Fruit fly (Drosophila melanogaster) whole organism, embryonic: ENCODE results near the gene Ir76b.
A peak's percentile ranks its signal among the peaks of the same experiment; 100 is the strongest.

Source experiments
- B-H1 ChIP-seq: fragments of 200-800 bp; sonication (Bioruptor generic); IDR thresholded peaks from 3 replicates; pipeline ENCODE4 v1.3.6; 2022; ENCODE audit warnings: missing biosample characterization, missing genetic modification characterization
- CG1024 ChIP-seq: fragments of 200-800 bp; sonication (Bioruptor generic); IDR thresholded peaks from 2 replicates; pipeline ENCODE4 v1.3.6; 2022; ENCODE audit warnings: missing biosample characterization, missing genetic modification characterization
- CG11085 ChIP-seq: fragments of 200-800 bp; sonication (Bioruptor generic); IDR thresholded peaks from 2 replicates; pipeline ENCODE4 v1.3.6; 2022; ENCODE audit warnings: missing biosample characterization, missing genetic modification characterization
- CG11093 ChIP-seq: fragments of 200-800 bp; sonication (Bioruptor generic); IDR thresholded peaks from 3 replicates; pipeline ENCODE4 v1.3.6; 2022; ENCODE audit warnings: missing biosample characterization, missing genetic modification characterization
- CG13624 ChIP-seq: fragments of 200-800 bp; sonication (Bioruptor generic); optimal IDR thresholded peaks from 2 replicates; lab custom pipeline; 2016; ENCODE audit warnings: missing biosample characterization, missing genetic modification characterization
- CG13894 ChIP-seq: fragments of 200-800 bp; sonication (Bioruptor generic); optimal IDR thresholded peaks from 3 replicates; lab custom pipeline; 2018; ENCODE audit warnings: missing biosample characterization, mild to moderate bottlenecking, missing genetic modification characterization, moderate library complexity
- CG16779 ChIP-seq: fragments of 200-800 bp; sonication (Bioruptor generic); IDR thresholded peaks from 2 replicates; pipeline ENCODE4 v1.3.6; 2022; ENCODE audit warnings: missing biosample characterization, missing genetic modification characterization
- CG17802 ChIP-seq: fragments of 200-800 bp; sonication (Bioruptor generic); optimal IDR thresholded peaks from 2 replicates; lab custom pipeline; 2018; ENCODE audit warnings: missing biosample characterization, mild to moderate bottlenecking, missing genetic modification characterization, moderate library complexity
- CG2199 ChIP-seq: fragments of 200-800 bp; sonication (Bioruptor generic); IDR thresholded peaks from 3 replicates; pipeline ENCODE4 v1.3.6; 2022; ENCODE audit warnings: missing biosample characterization, missing genetic modification characterization
- CG30403 ChIP-seq: fragments of 200-800 bp; sonication (Bioruptor generic); optimal IDR thresholded peaks from 3 replicates; lab custom pipeline; 2016; ENCODE audit warnings: missing biosample characterization, missing genetic modification characterization
- CG31224 ChIP-seq: fragments of 200-800 bp; sonication (Bioruptor generic); IDR thresholded peaks from 2 replicates; pipeline ENCODE4 v1.3.6; 2022; ENCODE audit warnings: missing biosample characterization, missing genetic modification characterization
- CG3847 ChIP-seq: fragments of 200-800 bp; sonication (Bioruptor generic); IDR thresholded peaks from 2 replicates; pipeline ENCODE4 v1.3.6; 2022; ENCODE audit warnings: missing biosample characterization, missing genetic modification characterization
- CG6813 ChIP-seq: fragments of 200-800 bp; sonication (Bioruptor generic); optimal IDR thresholded peaks from 2 replicates; lab custom pipeline; 2017; ENCODE audit warnings: missing biosample characterization, missing genetic modification characterization, mild to moderate bottlenecking, moderate library complexity, missing genetic modification reagents
- CG7745 ChIP-seq: fragments of 200-800 bp; sonication (Bioruptor generic); optimal IDR thresholded peaks from 2 replicates; lab custom pipeline; 2018; ENCODE audit warnings: missing biosample characterization, mild to moderate bottlenecking, missing genetic modification characterization, moderate library complexity
- CG8478 ChIP-seq: fragments of >200 bp; optimal IDR thresholded peaks from 2 replicates; lab custom pipeline; 2018
- CG9609 ChIP-seq: fragments of 200-800 bp; sonication (Bioruptor generic); optimal IDR thresholded peaks from 3 replicates; lab custom pipeline; 2016; ENCODE audit warnings: missing biosample characterization, missing genetic modification characterization
- Chrac-16 ChIP-seq: fragments of 200-800 bp; sonication (Bioruptor generic); optimal IDR thresholded peaks from 3 replicates; lab custom pipeline; 2016; ENCODE audit warnings: missing biosample characterization, missing genetic modification characterization
- Fer1 ChIP-seq: fragments of 200-800 bp; sonication (Bioruptor generic); optimal IDR thresholded peaks from 2 replicates; lab custom pipeline; 2017; ENCODE audit warnings: missing biosample characterization, mild to moderate bottlenecking, missing genetic modification characterization
- GATAe ChIP-seq: fragments of 200-800 bp; sonication (Bioruptor generic); conservative IDR thresholded peaks from 2 replicates; pipeline ENCODE4 v1.3.6; 2022; ENCODE audit warnings: missing biosample characterization, missing genetic modification characterization
- HHEX ChIP-seq: fragments of 200-800 bp; sonication (Bioruptor generic); optimal IDR thresholded peaks from 3 replicates; lab custom pipeline; 2017; ENCODE audit warnings: missing biosample characterization, mild to moderate bottlenecking, missing genetic modification characterization, missing genetic modification reagents
- Hmx ChIP-seq: fragments of 200-800 bp; sonication (Bioruptor generic); optimal IDR thresholded peaks from 2 replicates; lab custom pipeline; 2016; ENCODE audit warnings: missing biosample characterization, missing genetic modification characterization
- Hr51 ChIP-seq, 2 experiments: fragments of 200-800 bp; sonication (Bioruptor generic); optimal IDR thresholded peaks; 2 replicates in 1 of 2; 3 replicates in 1 of 2; lab custom pipeline; 2016 to 2018; ENCODE audit warnings: missing biosample characterization in 2 of 2, missing genetic modification characterization in 2 of 2, mild to moderate bottlenecking in 1 of 2, moderate library complexity in 1 of 2
- Lpt ChIP-seq: fragments of >200 bp; optimal IDR thresholded peaks from 2 replicates; lab custom pipeline; 2018; ENCODE audit warnings: missing biosample characterization, missing genetic modification characterization
- Mad ChIP-seq: fragments of 200-800 bp; sonication (Bioruptor generic); optimal IDR thresholded peaks from 2 replicates; lab custom pipeline; 2016; ENCODE audit warnings: missing biosample characterization, missing genetic modification characterization
- Max ChIP-seq: fragments of 200-800 bp; sonication (Bioruptor generic); optimal IDR thresholded peaks from 2 replicates; lab custom pipeline; 2016; ENCODE audit warnings: missing biosample characterization, mild to moderate bottlenecking, missing genetic modification characterization
- Oaz ChIP-seq: fragments of 200-800 bp; sonication (Bioruptor generic); IDR thresholded peaks from 2 replicates; pipeline ENCODE4 v1.3.6; 2022; ENCODE audit warnings: missing biosample characterization, missing genetic modification characterization
- Sry-δ ChIP-seq: fragments of 200-800 bp; sonication (Bioruptor generic); optimal IDR thresholded peaks from 2 replicates; lab custom pipeline; 2016; ENCODE audit warnings: missing biosample characterization, missing genetic modification characterization
- ab ChIP-seq: fragments of 200-800 bp; sonication (Bioruptor generic); optimal IDR thresholded peaks from 2 replicates; lab custom pipeline; 2016; ENCODE audit warnings: missing biosample characterization, missing genetic modification characterization
- ac ChIP-seq: fragments of 200-800 bp; sonication (Bioruptor generic); optimal IDR thresholded peaks from 3 replicates; lab custom pipeline; 2017; ENCODE audit warnings: missing biosample characterization, mild to moderate bottlenecking, missing genetic modification characterization
- al ChIP-seq: fragments of 200-800 bp; sonication (Bioruptor generic); IDR thresholded peaks from 2 replicates; pipeline ENCODE4 v1.3.6; 2022; ENCODE audit warnings: missing biosample characterization, missing genetic modification characterization
- bigmax ChIP-seq: fragments of 200-800 bp; sonication (Bioruptor generic); optimal IDR thresholded peaks from 2 replicates; lab custom pipeline; 2018; ENCODE audit warnings: missing biosample characterization, mild to moderate bottlenecking, missing genetic modification characterization
- bowl ChIP-seq: fragments of 200-800 bp; sonication (Bioruptor generic); IDR thresholded peaks from 2 replicates; pipeline ENCODE4 v1.3.6; 2022; ENCODE audit warnings: missing biosample characterization, missing genetic modification characterization
- crc ChIP-seq: fragments of 200-800 bp; sonication (Bioruptor generic); optimal IDR thresholded peaks from 2 replicates; lab custom pipeline; 2016; ENCODE audit warnings: missing biosample characterization, missing genetic modification characterization
- dimm ChIP-seq: fragments of 200-800 bp; sonication (Bioruptor generic); IDR thresholded peaks from 2 replicates; pipeline ENCODE4 v1.3.6; 2022; ENCODE audit warnings: missing biosample characterization, missing genetic modification characterization
- dpn ChIP-seq, 2 experiments: fragments of 200-800 bp; sonication (Bioruptor generic); optimal IDR thresholded peaks; 3 replicates each; lab custom pipeline; 2016; ENCODE audit warnings: missing biosample characterization in 2 of 2, missing genetic modification characterization in 2 of 2
- esg ChIP-seq: fragments of 200-800 bp; sonication (Bioruptor generic); conservative IDR thresholded peaks from 2 replicates; pipeline ENCODE4 v1.3.6; 2022; ENCODE audit warnings: missing biosample characterization, missing genetic modification characterization
- ewg ChIP-seq: fragments of 200-800 bp; sonication (Bioruptor generic); optimal IDR thresholded peaks from 3 replicates; lab custom pipeline; 2017; ENCODE audit warnings: mild to moderate bottlenecking, missing biosample characterization, missing genetic modification reagents, missing genetic modification characterization
- grau ChIP-seq: fragments of 200-800 bp; optimal IDR thresholded peaks from 3 replicates; lab custom pipeline; 2019; ENCODE audit warnings: missing biosample characterization, mild to moderate bottlenecking, missing genetic modification characterization, moderate library complexity
- gt ChIP-seq: fragments of 200-800 bp; sonication (Bioruptor generic); IDR thresholded peaks from 2 replicates; pipeline ENCODE4 v1.3.6; 2022; ENCODE audit warnings: missing biosample characterization, missing genetic modification characterization
- hb ChIP-seq: fragments of 200-800 bp; sonication (Bioruptor generic); IDR thresholded peaks from 3 replicates; pipeline ENCODE4 v1.3.6; 2022; ENCODE audit warnings: missing biosample characterization, missing genetic modification characterization; ENCODE audit not compliant: partially characterized antibody
- knrl ChIP-seq: fragments of 200-800 bp; sonication (Bioruptor generic); IDR thresholded peaks from 3 replicates; pipeline ENCODE4 v1.3.6; 2022; ENCODE audit warnings: missing biosample characterization, missing genetic modification characterization; ENCODE audit not compliant: partially characterized antibody
- lab ChIP-seq: fragments of 200-800 bp; sonication (Bioruptor generic); optimal IDR thresholded peaks from 3 replicates; lab custom pipeline; 2017; ENCODE audit warnings: missing biosample characterization, missing genetic modification characterization, mild to moderate bottlenecking, moderate library complexity, missing genetic modification reagents
- luna ChIP-seq: fragments of 200-800 bp; sonication (Bioruptor generic); optimal IDR thresholded peaks from 2 replicates; lab custom pipeline; 2016; ENCODE audit warnings: missing biosample characterization, missing genetic modification characterization
- nerfin-1 ChIP-seq: fragments of 200-800 bp; sonication (Bioruptor generic); optimal IDR thresholded peaks from 3 replicates; lab custom pipeline; 2019; ENCODE audit warnings: missing biosample characterization, mild to moderate bottlenecking, missing genetic modification characterization, moderate library complexity
- pho ChIP-seq: fragments of 200-800 bp; sonication (Bioruptor generic); optimal IDR thresholded peaks from 2 replicates; lab custom pipeline; 2016; ENCODE audit warnings: missing biosample characterization, missing genetic modification characterization
- salm ChIP-seq: fragments of 200-800 bp; sonication (Bioruptor generic); optimal IDR thresholded peaks from 2 replicates; lab custom pipeline; 2018; ENCODE audit warnings: missing biosample characterization, mild to moderate bottlenecking, missing genetic modification characterization
- schlank ChIP-seq: fragments of 200-800 bp; sonication (Bioruptor generic); optimal IDR thresholded peaks from 2 replicates; lab custom pipeline; 2018; ENCODE audit warnings: missing biosample characterization, mild to moderate bottlenecking, missing genetic modification characterization
- stc ChIP-seq: fragments of 200-800 bp; sonication (Bioruptor generic); IDR thresholded peaks from 2 replicates; pipeline ENCODE4 v1.3.6; 2022; ENCODE audit warnings: missing biosample characterization, missing genetic modification characterization
- tll ChIP-seq, 2 experiments: fragments of 200-800 bp in 1 of 2; fragments of >200 bp in 1 of 2; sonication (Bioruptor generic) in 1 of 2; optimal IDR thresholded peaks; 2 replicates each; lab custom pipeline; 2017 to 2019; ENCODE audit warnings: missing biosample characterization in 2 of 2, missing genetic modification characterization in 2 of 2, mild to moderate bottlenecking in 1 of 2, moderate library complexity in 1 of 2
- toy ChIP-seq: fragments of 200-800 bp; sonication (Bioruptor generic); IDR thresholded peaks from 2 replicates; pipeline ENCODE4 v1.3.6; 2022; ENCODE audit warnings: missing biosample characterization, missing genetic modification characterization
- unpg ChIP-seq: fragments of 200-800 bp; sonication (Bioruptor generic); optimal IDR thresholded peaks from 3 replicates; lab custom pipeline; 2018; ENCODE audit warnings: missing biosample characterization, mild to moderate bottlenecking, missing genetic modification characterization, moderate library complexity
- vnd ChIP-seq: fragments of 200-800 bp; sonication (Bioruptor generic); IDR thresholded peaks from 3 replicates; pipeline ENCODE4 v1.3.6; 2022; ENCODE audit warnings: missing biosample characterization, missing genetic modification characterization; ENCODE audit not compliant: partially characterized antibody
- zfh1 ChIP-seq: fragments of 200-800 bp; sonication (Bioruptor generic); IDR thresholded peaks from 3 replicates; pipeline ENCODE4 v1.3.6; 2022; ENCODE audit warnings: missing biosample characterization, missing genetic modification characterization

Ir76b gene

DNA sequence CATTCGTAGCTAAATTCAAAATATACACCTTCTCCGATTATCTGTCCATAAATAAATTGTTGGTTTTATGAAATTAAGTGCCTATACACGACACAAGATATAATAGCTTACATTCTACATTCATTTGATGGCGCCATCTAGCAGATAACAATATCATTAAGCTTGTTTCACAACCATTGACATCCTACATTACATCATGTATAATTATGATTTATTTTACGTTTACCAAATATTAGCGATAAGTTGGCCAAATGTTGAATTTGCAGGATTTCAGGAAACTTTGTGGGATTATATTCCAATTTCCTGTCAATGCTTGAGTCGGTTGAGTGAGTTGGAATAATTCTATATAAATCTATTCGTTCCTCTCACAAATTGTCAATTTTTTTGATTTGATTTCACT is 14.0 kb downstream of the Ir76b start:
- TF ChIP-seq HHEX (no peak), esg (GFP tag; lab: Robert Waterston, UW) (no peak), Oaz (GFP tag; lab: Robert Waterston, UW) (no peak), CG9609 (GFP tag; lab: Kevin White, UChicago) (no peak), al (GFP tag; lab: Robert Waterston, UW) (no peak), salm (tag; lab: Kevin White, UChicago) (no peak), GATAe (GFP tag; lab: Robert Waterston, UW) (no peak), CG13894 (tag; lab: Kevin White, UChicago) (peak; percentile 56), Hmx (GFP tag; lab: Kevin White, UChicago) (no peak), tll (GFP tag; optimal IDR thresholded peaks at IDR 0.05; lab: Kevin White, UChicago) (no peak), Chrac-16 (no peak), crc (GFP tag; lab: Kevin White, UChicago) (no peak), CG16779 (GFP tag; lab: Robert Waterston, UW) (no peak), pho (peak; percentile 36), luna (peak; percentile 48), CG8478 (lab: Kevin White, UChicago) (no peak), CG11085 (GFP tag; lab: Robert Waterston, UW) (no peak), Hr51 (GFP tag; optimal IDR thresholded peaks at IDR 0.05; lab: Kevin White, UChicago) (no peak), ewg (GFP tag; lab: Kevin White, UChicago) (no peak), CG11093 (no peak), bowl (GFP tag; lab: Robert Waterston, UW) (no peak), bigmax (no peak), Sry-δ (GFP tag; lab: Kevin White, UChicago) (no peak), CG17802 (tag; lab: Kevin White, UChicago) (no peak), grau (tag; lab: Kevin White, UChicago) (no peak), Lpt (GFP tag; lab: Kevin White, UChicago) (no peak), dpn (GFP tag; optimal IDR thresholded peaks at IDR 0.05; lab: Kevin White, UChicago) (no peak), toy (GFP tag; lab: Robert Waterston, UW) (no peak), ab (GFP tag; lab: Kevin White, UChicago) (no peak), dimm (GFP tag; lab: Robert Waterston, UW) (no peak), B-H1 (GFP tag; lab: Robert Waterston, UW) (no peak), schlank (tag; lab: Kevin White, UChicago) (no peak), lab (GFP tag; lab: Kevin White, UChicago) (no peak), stc (GFP tag; lab: Robert Waterston, UW) (no peak), hb (no peak), zfh1 (GFP tag; lab: Robert Waterston, UW) (no peak), CG6813 (no peak), knrl (GFP tag; lab: Robert Waterston, UW) (peak; percentile 73), nerfin-1 (tag; lab: Kevin White, UChicago) (no peak), CG1024 (GFP tag; lab: Robert Waterston, UW) (no peak), CG7745 (tag; lab: Kevin White, UChicago) (no peak), gt (GFP tag; lab: Robert Waterston, UW) (no peak), unpg (no peak), CG13624 (GFP tag; lab: Kevin White, UChicago) (no peak), Fer1 (GFP tag; lab: Kevin White, UChicago) (no peak), Mad (GFP tag; lab: Kevin White, UChicago) (no peak), vnd (GFP tag; lab: Robert Waterston, UW) (0 out of 3 replicates have a peak, but pooled peaks have one; percentile 45), CG3847 (GFP tag; lab: Robert Waterston, UW) (peak; percentile 40), CG31224 (GFP tag; lab: Robert Waterston, UW) (no peak), ac (GFP tag; lab: Kevin White, UChicago) (no peak), Max (GFP tag; lab: Kevin White, UChicago) (no peak), CG2199 (GFP tag; lab: Robert Waterston, UW) (peak; percentile 99), CG30403 (GFP tag; lab: Kevin White, UChicago) (no peak)
